Worm (Caenorhabditis elegans): Measurements from ENCODE around the gene F14B8.4.

DNA sequence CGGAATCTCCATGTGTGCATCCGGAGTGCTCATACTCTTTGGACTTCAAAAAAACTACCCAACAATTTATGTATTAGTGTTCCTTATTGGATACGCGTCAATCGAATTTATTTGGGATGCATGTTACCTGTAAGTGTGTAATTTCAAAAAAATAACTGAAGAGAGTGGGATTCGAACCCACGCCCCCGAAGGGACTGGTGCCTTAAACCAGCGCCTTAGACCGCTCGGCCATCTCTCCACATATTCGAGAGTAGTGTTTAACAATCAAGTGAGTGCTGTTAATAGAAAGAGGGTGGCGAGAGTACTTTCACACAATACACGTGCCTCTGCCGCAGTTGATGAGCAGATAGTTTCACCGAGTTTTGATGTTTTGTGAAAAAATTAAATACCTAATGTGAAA lies 3.2 kb upstream of the F14B8.4 start:
- TF ChIP-seq nhr-76 (tag; optimal IDR thresholded peaks at IDR 0.05) (no peak), nhr-41 (GFP tag; IDR thresholded peaks at IDR 0.05) (0 out of 2 replicates have a peak, but pooled peaks have one; percentile 17), Y75B8A.6 (GFP tag; IDR thresholded peaks at IDR 0.05) (0 out of 2 replicates have a peak, but pooled peaks have one; percentile 62), lin-15B (tag; optimal IDR thresholded peaks at IDR 0.05) (no peak), dve-1 (tag; optimal IDR thresholded peaks at IDR 0.05; ENCODE audit: insufficient read depth) (peak; percentile 63), pqm-1 (tag; optimal IDR thresholded peaks at IDR 0.05) (no peak), fos-1 (tag; optimal IDR thresholded peaks at IDR 0.05) (no peak), unc-62 (GFP tag; optimal IDR thresholded peaks at IDR 0.05 in 1 of 2) (no peak), unc-62 (tag; optimal IDR thresholded peaks at IDR 0.05) (no peak), nhr-28 (tag; optimal IDR thresholded peaks at IDR 0.05) (peak; percentile 56), lsy-2 (tag; optimal IDR thresholded peaks at IDR 0.05) (peak in 1 of 2 experiments; percentile 42), unc-130 (GFP tag; optimal IDR thresholded peaks at IDR 0.05) (peak; percentile 23), tag-97 (GFP tag; IDR thresholded peaks at IDR 0.05) (no peak)
